Fruit fly (Drosophila melanogaster): Measurements from ENCODE around the gene Octbeta1R.

DNA sequence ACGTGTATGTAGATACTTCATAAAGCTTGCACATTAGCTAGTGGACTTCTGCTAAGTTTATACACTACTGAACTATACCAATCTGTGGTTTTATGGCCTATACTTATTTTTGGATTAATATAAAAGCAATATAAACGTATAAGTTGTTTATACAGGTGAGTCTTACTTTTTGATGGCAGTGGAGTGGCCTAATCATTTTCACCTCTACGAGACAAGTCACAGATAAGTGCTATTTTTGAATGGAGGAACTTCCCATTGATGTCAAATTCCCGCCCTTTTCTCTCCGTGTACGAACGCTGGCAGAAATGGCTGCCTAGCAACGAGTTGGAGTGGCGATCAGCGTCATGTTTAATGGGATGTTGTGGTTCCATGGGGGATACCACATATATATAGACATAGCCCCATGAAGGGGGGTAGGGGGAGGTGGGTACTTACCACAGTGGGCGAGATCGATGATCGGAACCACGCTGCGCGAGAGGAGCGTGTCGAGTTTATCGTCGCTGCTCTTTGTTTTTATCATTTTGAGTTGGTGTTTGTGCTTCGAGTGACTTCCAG, 29.4 kb downstream of the Octbeta1R start:
- TF ChIP-seq CG8478 (optimal IDR thresholded peaks at IDR 0.05) (no peak), CTCF (optimal IDR thresholded peaks at IDR 0.05) (no peak)
